Worm (Caenorhabditis elegans) whole organism, L4/young adult: ENCODE data around the gene fbxb-106.

ENCODE experiments used
- dao-5 ChIP-seq: sonication (generic microtip); optimal IDR thresholded peaks from 2 replicates; lab custom pipeline; 2016; ENCODE audit warnings: missing genotype, missing genetic modification characterization, moderate library complexity, missing compliant biosample characterization
- him-1 ChIP-seq: sonication (generic microtip); optimal IDR thresholded peaks from 2 replicates; lab custom pipeline; 2016; ENCODE audit warnings: missing genotype, missing genetic modification reagents, missing genetic modification characterization, missing compliant biosample characterization

- TF ChIP-seq dao-5 = no peak
- no peak for TF ChIP-seq him-1 (tag; lab: Kevin White, UChicago)
Measured at ce11 chrII:2756351-2756750, 5.9 kb upstream of the fbxb-106 start.
